Fruit fly (Drosophila melanogaster) S2 (cell line): Measurements from ENCODE around the gene CG15725.

Experiments
- CG8478 ChIP-seq: fragments of >200 bp; optimal IDR thresholded peaks from 2 replicates; lab custom pipeline; 2018
- CTCF ChIP-seq, 2 experiments: fragments of >200 bp; optimal IDR thresholded peaks; 2 replicates each; lab custom pipeline; 2018

DNA sequence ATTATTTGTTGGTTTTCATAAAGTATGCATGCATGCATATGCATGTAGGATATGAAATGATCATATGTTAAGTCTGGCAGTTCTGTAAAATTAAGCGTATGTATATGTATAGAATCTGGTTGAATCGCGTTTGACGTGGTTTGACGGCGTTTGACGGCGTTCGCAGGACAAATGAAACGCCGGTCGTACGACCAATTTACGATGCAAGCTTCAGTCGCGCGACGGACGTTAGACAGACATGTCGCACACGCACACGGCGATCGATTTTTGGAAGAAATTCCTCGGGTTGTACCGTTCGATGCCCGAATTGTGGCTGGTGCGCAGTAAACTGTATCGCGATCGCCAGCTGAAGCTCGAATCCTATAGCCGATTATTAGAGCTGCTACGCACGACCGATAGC, 39.5 kb downstream of the CG15725 start:
- TF ChIP-seq CG8478 (lab: Kevin White, UChicago) (no peak), CTCF (optimal IDR thresholded peaks at IDR 0.05; lab: Kevin White, UChicago) (no peak)
